Worm (Caenorhabditis elegans): ENCODE data around the gene rnf-5.

DNA sequence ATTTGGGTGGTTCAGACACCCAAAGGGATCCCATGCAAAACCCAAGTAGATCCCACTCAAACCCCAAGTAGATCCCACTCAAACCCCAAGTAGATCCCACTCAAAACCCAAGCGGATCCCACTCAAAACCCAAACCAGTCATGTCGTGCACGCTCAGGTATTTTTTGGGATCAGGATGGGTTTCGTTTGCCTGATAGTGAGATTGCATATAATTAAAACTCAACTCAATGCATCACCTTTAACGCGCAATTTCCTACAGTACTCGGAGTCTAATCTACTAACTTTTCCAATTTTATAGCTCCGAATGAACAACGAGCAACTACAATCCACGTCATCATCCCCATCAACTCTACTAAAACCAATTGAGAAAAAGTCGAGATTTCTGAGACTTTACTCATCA is 42.5 kb upstream of the rnf-5 start, which contains the start of gene phlp-2:
- TF ChIP-seq mcd-1 (GFP tag; IDR thresholded peaks at IDR 0.05) (no peak), sea-2 (GFP tag; IDR thresholded peaks at IDR 0.05) (no peak), lin-35 (GFP tag; optimal IDR thresholded peaks at IDR 0.05) (no peak), egl-44 (GFP tag; IDR thresholded peaks at IDR 0.05) (no peak), pha-4 (tag; optimal IDR thresholded peaks at IDR 0.05) (no peak), ceh-40 (GFP tag; IDR thresholded peaks at IDR 0.05) (no peak), ztf-3 (GFP tag; optimal IDR thresholded peaks at IDR 0.05) (no peak)

All from whole organism, young adult.